Worm (Caenorhabditis elegans): ENCODE results near the gene lir-2.

Gene lir-2

ce11 chrII:7684589-7684988 is 17.5 kb downstream of the lir-2 start, which contains the start of gene F18A1.1:
Gene F18A1.1 (plus strand): TSS chrII:7684889.
- no peak for TF ChIP-seq hmg-4 (GFP tag; optimal IDR thresholded peaks at IDR 0.05)
- no peak for TF ChIP-seq tbx-37 (GFP tag; conservative IDR thresholded peaks at IDR 0.05)
- TF ChIP-seq ceh-13 (GFP tag; optimal IDR thresholded peaks at IDR 0.05) = no peak
- no peak for TF ChIP-seq aly-1 (tag; optimal IDR thresholded peaks at IDR 0.05)
- no peak for TF ChIP-seq hmbx-1 (tag; optimal IDR thresholded peaks at IDR 0.05)
- no peak for TF ChIP-seq B0310.2 (tag; optimal IDR thresholded peaks at IDR 0.05)
- TF ChIP-seq tbx-11 (GFP tag; IDR thresholded peaks at IDR 0.05) = no peak
- TF ChIP-seq ama-1 (optimal IDR thresholded peaks at IDR 0.05) = no peak
- no peak for TF ChIP-seq flt-1 (GFP tag; IDR thresholded peaks at IDR 0.05)
- no peak for TF ChIP-seq scrt-1 (GFP tag; IDR thresholded peaks at IDR 0.05)
- TF ChIP-seq hnd-1 (tag; optimal IDR thresholded peaks at IDR 0.05) = no peak
- no peak for TF ChIP-seq ceh-36 (tag; optimal IDR thresholded peaks at IDR 0.05)
- TF ChIP-seq ets-7 (tag; optimal IDR thresholded peaks at IDR 0.05) = no peak
- no peak for TF ChIP-seq pes-1 (GFP tag; IDR thresholded peaks at IDR 0.05)

DNA sequence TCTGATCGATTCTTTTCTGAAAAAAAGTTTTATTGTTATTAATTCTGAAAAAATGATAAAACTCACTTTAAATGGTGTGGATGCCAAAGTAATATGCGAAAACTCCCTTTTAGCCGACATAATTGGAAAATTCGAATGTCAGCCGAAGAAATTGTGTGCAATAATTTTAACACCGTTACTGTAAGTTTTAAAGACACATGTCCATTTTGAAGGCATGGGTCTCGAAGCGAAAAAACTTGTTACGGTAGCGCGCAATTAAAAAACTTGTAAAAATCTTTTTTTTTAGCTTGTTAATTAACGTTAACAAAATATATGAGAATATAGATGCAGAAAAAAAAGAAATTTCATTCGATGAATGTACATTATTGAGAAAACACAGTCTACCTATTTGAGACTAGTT is 23.3 kb downstream of the lir-2 start, which contains the start of gene pid-1:
Gene pid-1 (minus strand): TSS at position 173 of the 400 bp plus-strand sequence.
- TF ChIP-seq ceh-13 (GFP tag; optimal IDR thresholded peaks at IDR 0.05) = no peak
- no peak for TF ChIP-seq hmbx-1 (tag; optimal IDR thresholded peaks at IDR 0.05)
- TF ChIP-seq tbx-37 (GFP tag; conservative IDR thresholded peaks at IDR 0.05) = no peak
- no peak for TF ChIP-seq flt-1 (GFP tag; IDR thresholded peaks at IDR 0.05)
- no peak for TF ChIP-seq F13C5.2 (tag; optimal IDR thresholded peaks at IDR 0.05)
- no peak for TF ChIP-seq B0310.2 (tag; optimal IDR thresholded peaks at IDR 0.05)
- no peak for TF ChIP-seq tra-4 (tag; optimal IDR thresholded peaks at IDR 0.05)
- no peak for TF ChIP-seq aly-1 (tag; optimal IDR thresholded peaks at IDR 0.05)

ce11 chrII:7693929-7694328 is 26.9 kb downstream of the lir-2 start, which contains the start of gene nhx-2:
Gene nhx-2 (minus strand): TSS chrII:7693957.
- TF ChIP-seq ceh-36 (tag; optimal IDR thresholded peaks at IDR 0.05) = no peak
- TF ChIP-seq scrt-1 (GFP tag; IDR thresholded peaks at IDR 0.05) = no peak
- TF ChIP-seq flt-1 (GFP tag; IDR thresholded peaks at IDR 0.05) = no peak
- TF ChIP-seq hnd-1 (tag; optimal IDR thresholded peaks at IDR 0.05) = no peak
- no peak for TF ChIP-seq hmg-4 (GFP tag; optimal IDR thresholded peaks at IDR 0.05)
- TF ChIP-seq tbx-37 (GFP tag; conservative IDR thresholded peaks at IDR 0.05) = no peak

DNA sequence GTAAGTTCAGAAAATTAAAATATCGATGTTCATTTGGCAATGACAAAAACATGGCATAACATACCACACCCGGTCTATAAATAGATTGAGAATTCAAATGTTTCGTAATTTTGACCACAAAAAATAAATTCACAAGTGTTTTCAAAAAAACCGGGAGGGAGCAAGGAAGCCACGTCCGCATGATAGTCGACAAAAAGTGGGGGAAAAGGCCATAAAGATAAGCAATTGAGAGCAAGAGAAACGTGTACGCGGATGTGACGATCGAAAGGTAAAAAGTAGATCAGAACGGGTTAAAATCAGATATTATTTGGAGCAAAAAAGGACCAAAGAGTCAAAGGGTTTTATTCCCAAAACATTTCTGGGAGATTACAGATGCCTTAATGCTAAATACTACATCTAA is 27.7 kb downstream of the lir-2 start:
- TF ChIP-seq tbx-37 (GFP tag; conservative IDR thresholded peaks at IDR 0.05) (no peak), ceh-13 (GFP tag; optimal IDR thresholded peaks at IDR 0.05) (no peak), hmg-4 (GFP tag; optimal IDR thresholded peaks at IDR 0.05) (no peak), ceh-36 (tag; optimal IDR thresholded peaks at IDR 0.05) (no peak), ets-7 (tag; optimal IDR thresholded peaks at IDR 0.05) (no peak), tbx-11 (GFP tag; IDR thresholded peaks at IDR 0.05) (no peak), sea-1 (GFP tag; conservative IDR thresholded peaks at IDR 0.05) (no peak), flt-1 (GFP tag; IDR thresholded peaks at IDR 0.05) (no peak), pes-1 (GFP tag; IDR thresholded peaks at IDR 0.05) (no peak), ama-1 (optimal IDR thresholded peaks at IDR 0.05) (no peak), F13C5.2 (tag; optimal IDR thresholded peaks at IDR 0.05) (no peak), hnd-1 (tag; optimal IDR thresholded peaks at IDR 0.05) (no peak), scrt-1 (GFP tag; IDR thresholded peaks at IDR 0.05) (no peak), aly-1 (tag; optimal IDR thresholded peaks at IDR 0.05) (no peak), hmbx-1 (tag; optimal IDR thresholded peaks at IDR 0.05) (no peak), B0310.2 (tag; optimal IDR thresholded peaks at IDR 0.05) (no peak), tra-4 (tag; optimal IDR thresholded peaks at IDR 0.05) (no peak)

- TF ChIP-seq scrt-1 (GFP tag; IDR thresholded peaks at IDR 0.05) = no peak
These were observed 28.6 kb downstream of the lir-2 start for ce11 chrII:7695636-7696035.

- no peak for TF ChIP-seq B0310.2 (tag; optimal IDR thresholded peaks at IDR 0.05)
- no peak for TF ChIP-seq tbx-37 (GFP tag; conservative IDR thresholded peaks at IDR 0.05)
- no peak for TF ChIP-seq sea-1 (GFP tag; conservative IDR thresholded peaks at IDR 0.05)
- TF ChIP-seq aly-1 (tag; optimal IDR thresholded peaks at IDR 0.05) = no peak
- TF ChIP-seq hmg-4 (GFP tag; optimal IDR thresholded peaks at IDR 0.05) = no peak
- no peak for TF ChIP-seq flt-1 (GFP tag; IDR thresholded peaks at IDR 0.05)
- no peak for TF ChIP-seq ama-1 (optimal IDR thresholded peaks at IDR 0.05)
- TF ChIP-seq scrt-1 (GFP tag; IDR thresholded peaks at IDR 0.05) = no peak
- TF ChIP-seq hnd-1 (tag; optimal IDR thresholded peaks at IDR 0.05) = no peak
- TF ChIP-seq ceh-13 (GFP tag; optimal IDR thresholded peaks at IDR 0.05) = no peak
- no peak for TF ChIP-seq tra-4 (tag; optimal IDR thresholded peaks at IDR 0.05)
- no peak for TF ChIP-seq ets-7 (tag; optimal IDR thresholded peaks at IDR 0.05)
- no peak for TF ChIP-seq hmbx-1 (tag; optimal IDR thresholded peaks at IDR 0.05)
- TF ChIP-seq F13C5.2 (tag; optimal IDR thresholded peaks at IDR 0.05) = no peak
These were observed 30.1 kb downstream of the lir-2 start for ce11 chrII:7697156-7697555.

ce11 chrII:7698406-7698805 is 31.3 kb downstream of the lir-2 start, which contains the start of gene B0495.5:
Gene B0495.5 (minus strand): TSS chrII:7698506.
- TF ChIP-seq tra-4 (tag; optimal IDR thresholded peaks at IDR 0.05) (no peak), hnd-1 (tag; optimal IDR thresholded peaks at IDR 0.05) (no peak), ceh-13 (GFP tag; optimal IDR thresholded peaks at IDR 0.05) (no peak), B0310.2 (tag; optimal IDR thresholded peaks at IDR 0.05) (no peak), hmg-4 (GFP tag; optimal IDR thresholded peaks at IDR 0.05) (no peak), tbx-11 (GFP tag; IDR thresholded peaks at IDR 0.05) (no peak), ets-7 (tag; optimal IDR thresholded peaks at IDR 0.05) (no peak), aly-1 (tag; optimal IDR thresholded peaks at IDR 0.05) (no peak)

DNA sequence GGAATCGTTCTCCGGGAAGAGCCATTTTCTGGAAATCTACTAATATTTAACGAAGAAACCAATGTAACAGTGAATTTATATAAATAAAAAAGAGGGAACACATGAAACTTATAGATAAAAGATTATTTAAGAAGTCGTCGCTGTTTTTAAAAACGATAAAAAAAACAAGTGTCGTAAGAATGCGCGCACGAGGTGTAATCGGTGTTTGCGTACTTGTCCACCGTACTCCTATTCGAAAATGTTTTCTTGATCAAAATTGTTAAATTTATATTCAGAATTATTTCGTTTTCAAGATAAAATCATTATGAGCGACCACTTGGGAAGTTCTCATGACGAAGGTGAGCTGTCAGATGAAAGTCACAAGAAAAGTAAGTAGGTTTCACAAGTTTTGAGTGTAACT is 31.9 kb downstream of the lir-2 start, which contains the start of the genes moa-2 and cdk-11.1:
Gene moa-2 (minus strand): TSS at position 25 of the 400 bp plus-strand sequence.
Gene cdk-11.1 (plus strand): TSS at position 227 of the 400 bp plus-strand sequence.
- TF ChIP-seq hmg-4 (GFP tag; optimal IDR thresholded peaks at IDR 0.05) = no peak
- no peak for TF ChIP-seq ceh-36 (tag; optimal IDR thresholded peaks at IDR 0.05)
- TF ChIP-seq F13C5.2 (tag; optimal IDR thresholded peaks at IDR 0.05) = no peak
- no peak for TF ChIP-seq hnd-1 (tag; optimal IDR thresholded peaks at IDR 0.05)
- TF ChIP-seq sea-1 (GFP tag; conservative IDR thresholded peaks at IDR 0.05) = no peak
- TF ChIP-seq ama-1 (optimal IDR thresholded peaks at IDR 0.05) = no peak
- no peak for TF ChIP-seq scrt-1 (GFP tag; IDR thresholded peaks at IDR 0.05)
- no peak for TF ChIP-seq ceh-13 (GFP tag; optimal IDR thresholded peaks at IDR 0.05)
- TF ChIP-seq tbx-11 (GFP tag; IDR thresholded peaks at IDR 0.05) = no peak
- no peak for TF ChIP-seq pes-1 (GFP tag; IDR thresholded peaks at IDR 0.05)
- TF ChIP-seq B0310.2 (tag; optimal IDR thresholded peaks at IDR 0.05) = no peak
- TF ChIP-seq hmbx-1 (tag; optimal IDR thresholded peaks at IDR 0.05) = no peak
- no peak for TF ChIP-seq flt-1 (GFP tag; IDR thresholded peaks at IDR 0.05)
- no peak for TF ChIP-seq tra-4 (tag; optimal IDR thresholded peaks at IDR 0.05)
- no peak for TF ChIP-seq aly-1 (tag; optimal IDR thresholded peaks at IDR 0.05)
- no peak for TF ChIP-seq ets-7 (tag; optimal IDR thresholded peaks at IDR 0.05)
- no peak for TF ChIP-seq tbx-37 (GFP tag; conservative IDR thresholded peaks at IDR 0.05)
